Worm (Caenorhabditis elegans) whole organism, early embryonic: ENCODE measurements around the gene adbp-1.
"Not testable (repeated sequence)": the region's sequence is repeated elsewhere in the genome, so short reads cannot be mapped to it uniquely, and the experiment has no call there.

Experiments
- B0310.2 ChIP-seq: sonication (generic microtip); optimal IDR thresholded peaks from 2 replicates; lab custom pipeline; 2016; ENCODE audit warnings: mild to moderate bottlenecking, missing genetic modification characterization, missing compliant biosample characterization
- F13C5.2 ChIP-seq: sonication (generic microtip); optimal IDR thresholded peaks from 2 replicates; lab custom pipeline; 2017; ENCODE audit warnings: mild to moderate bottlenecking, missing genetic modification characterization, inconsistent platforms, missing compliant biosample characterization
- aly-1 ChIP-seq: sonication (generic microtip); optimal IDR thresholded peaks from 2 replicates; lab custom pipeline; 2016; ENCODE audit warnings: missing genetic modification characterization, missing compliant biosample characterization
- ama-1 ChIP-seq: fragments of 150-350 bp; optimal IDR thresholded peaks from 2 replicates; lab custom pipeline; 2014
- ceh-13 ChIP-seq: fragments of 200-800 bp; sonication (Bioruptor generic); optimal IDR thresholded peaks from 2 replicates; lab custom pipeline; 2018; ENCODE audit warnings: mild to moderate bottlenecking, missing genetic modification characterization, missing compliant biosample characterization
- ceh-36 ChIP-seq: sonication (generic microtip); optimal IDR thresholded peaks from 2 replicates; lab custom pipeline; 2016; ENCODE audit warnings: missing genetic modification characterization, inconsistent platforms, missing compliant biosample characterization
- ets-7 ChIP-seq: sonication (generic microtip); optimal IDR thresholded peaks from 2 replicates; lab custom pipeline; 2016; ENCODE audit warnings: missing genotype, missing genetic modification characterization, missing compliant biosample characterization
- flt-1 ChIP-seq: fragments of 200-800 bp; sonication (Bioruptor generic); IDR thresholded peaks from 2 replicates; pipeline ENCODE4 v1.3.6; 2022; ENCODE audit warnings: missing genetic modification characterization, missing compliant biosample characterization
- hmbx-1 ChIP-seq: sonication (generic microtip); optimal IDR thresholded peaks from 2 replicates; lab custom pipeline; 2016; ENCODE audit warnings: mild to moderate bottlenecking, missing genetic modification characterization, missing compliant biosample characterization
- hmg-4 ChIP-seq: fragments of 200-800 bp; sonication (Bioruptor generic); optimal IDR thresholded peaks from 2 replicates; lab custom pipeline; 2018; ENCODE audit warnings: mild to moderate bottlenecking, missing genetic modification characterization, missing compliant biosample characterization
- hnd-1 ChIP-seq: sonication (generic microtip); optimal IDR thresholded peaks from 2 replicates; lab custom pipeline; 2016; ENCODE audit warnings: missing genetic modification characterization, missing compliant biosample characterization
- pes-1 ChIP-seq: fragments of 200-800 bp; sonication (Bioruptor generic); IDR thresholded peaks from 2 replicates; pipeline ENCODE4 v1.3.6; 2022; ENCODE audit warnings: missing genetic modification reagents, missing genetic modification characterization, missing compliant biosample characterization
- scrt-1 ChIP-seq: fragments of 200-800 bp; sonication (Bioruptor generic); IDR thresholded peaks from 2 replicates; pipeline ENCODE4 v1.3.6; 2022; ENCODE audit warnings: missing genetic modification characterization, missing compliant biosample characterization
- sea-1 ChIP-seq: fragments of 200-800 bp; sonication (Bioruptor generic); conservative IDR thresholded peaks from 2 replicates; pipeline ENCODE4 v1.3.6; 2022; ENCODE audit warnings: missing genetic modification characterization, missing compliant biosample characterization
- tbx-11 ChIP-seq: fragments of 200-800 bp; sonication (Bioruptor generic); IDR thresholded peaks from 2 replicates; pipeline ENCODE4 v1.3.6; 2022; ENCODE audit warnings: missing genetic modification characterization, missing compliant biosample characterization
- tbx-37 ChIP-seq: fragments of 200-800 bp; sonication (Bioruptor generic); conservative IDR thresholded peaks from 2 replicates; pipeline ENCODE4 v1.3.6; 2022; ENCODE audit warnings: missing genetic modification reagents, missing genetic modification characterization, missing compliant biosample characterization
- tra-4 ChIP-seq: sonication (generic microtip); optimal IDR thresholded peaks from 2 replicates; lab custom pipeline; 2017; ENCODE audit warnings: missing genetic modification characterization, missing compliant biosample characterization

adbp-1 gene

DNA sequence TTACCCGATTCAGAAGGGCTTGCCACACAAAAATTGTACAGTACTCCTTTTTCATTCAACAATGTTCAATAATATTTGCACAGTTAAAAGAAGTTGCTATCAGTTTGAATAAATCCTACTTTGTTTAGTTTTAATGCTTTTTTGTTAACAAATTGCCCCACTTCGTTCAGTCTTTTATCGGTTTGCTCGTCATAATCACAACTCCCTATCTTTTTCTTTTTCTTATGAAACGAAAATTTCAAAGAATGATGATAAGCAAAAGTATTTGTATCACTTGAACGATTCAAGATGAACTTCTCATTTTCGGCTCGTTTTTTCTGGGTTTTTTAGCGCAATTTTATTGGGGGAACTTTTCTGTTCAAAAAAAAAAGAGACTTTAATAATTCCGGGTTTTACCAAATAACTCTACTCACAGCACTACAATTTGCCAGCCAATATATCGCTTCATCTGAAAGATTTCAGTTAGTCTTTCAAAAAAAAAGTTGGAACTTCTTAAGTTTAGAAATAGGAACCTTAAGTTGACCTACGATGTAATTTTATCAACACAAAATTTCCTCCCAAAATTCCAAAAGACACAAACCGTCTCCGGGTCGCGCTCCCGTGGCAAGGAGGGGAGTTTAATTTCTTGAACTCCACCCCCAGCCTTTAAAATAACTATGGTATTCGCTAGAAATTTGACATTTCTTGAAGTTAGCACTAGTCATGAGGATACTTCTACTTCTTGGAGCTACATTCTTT lies 19.2 kb upstream of the adbp-1 start, which contains the start of gene C05D12.3:
TSS of gene C05D12.3 (plus strand) at position 688 of the 738 bp plus-strand sequence.
- TF ChIP-seq scrt-1 (GFP tag; lab: Robert Waterston, UW) (no peak), sea-1 (no peak), F13C5.2 (tag; lab: Kevin White, UChicago) (no peak), ceh-36 (no peak), tbx-37 (GFP tag; lab: Robert Waterston, UW) (no peak), B0310.2 (tag; lab: Kevin White, UChicago) (no peak), pes-1 (no peak), hmg-4 (no peak), tbx-11 (no peak), flt-1 (GFP tag; lab: Robert Waterston, UW) (no peak)

DNA sequence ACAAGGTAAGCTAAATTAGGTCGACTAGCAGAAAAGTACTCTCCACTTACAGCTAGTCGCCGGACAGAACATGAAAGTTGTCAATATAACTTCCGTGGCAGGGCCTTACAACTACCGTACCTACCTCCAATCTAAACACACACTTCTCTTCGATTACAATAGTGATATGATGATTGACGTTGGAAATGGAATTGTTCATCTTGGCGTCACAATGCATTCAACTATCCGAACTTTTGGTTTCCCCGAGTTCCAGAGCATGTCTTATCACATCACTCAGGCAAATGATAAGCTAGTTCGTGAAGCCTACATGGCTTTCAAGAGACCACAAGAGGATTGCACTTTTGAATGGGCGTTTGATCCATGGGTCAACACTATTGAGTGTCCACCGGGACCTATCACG lies 16.6 kb upstream of the adbp-1 start:
- TF ChIP-seq scrt-1 (GFP tag; lab: Robert Waterston, UW): no peak
- no peak for TF ChIP-seq hmbx-1 (tag; lab: Kevin White, UChicago)
- TF ChIP-seq ama-1: no peak
- no peak for TF ChIP-seq aly-1
- no peak for TF ChIP-seq pes-1
- TF ChIP-seq hnd-1: no peak
- TF ChIP-seq F13C5.2 (tag; lab: Kevin White, UChicago): no peak

DNA sequence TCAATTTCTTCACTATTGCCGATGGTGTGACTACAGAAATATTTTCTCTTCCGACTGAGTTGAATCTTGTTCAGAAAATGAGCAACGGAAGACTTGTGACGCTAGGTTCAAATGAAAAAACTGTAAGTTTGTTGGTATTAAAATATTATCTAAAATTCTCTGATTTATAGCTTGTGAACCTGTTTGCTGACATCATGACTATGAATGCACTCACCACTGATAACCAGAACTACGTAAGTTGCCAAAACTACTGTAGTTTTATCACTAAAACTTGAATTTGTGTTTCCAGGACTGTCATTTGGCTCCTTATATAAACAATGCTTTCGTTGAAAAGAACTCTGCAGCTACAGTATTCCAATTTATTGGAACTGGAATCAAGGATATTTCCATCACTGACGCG lies 15.4 kb upstream of the adbp-1 start:
- no peak for TF ChIP-seq F13C5.2 (tag; lab: Kevin White, UChicago)
- TF ChIP-seq ets-7 (tag; lab: Kevin White, UChicago): no peak
- TF ChIP-seq B0310.2 (tag; lab: Kevin White, UChicago): no peak
- TF ChIP-seq hmg-4: no peak
- no peak for TF ChIP-seq hmbx-1 (tag; lab: Kevin White, UChicago)
- TF ChIP-seq scrt-1 (GFP tag; lab: Robert Waterston, UW): no peak
- TF ChIP-seq flt-1 (GFP tag; lab: Robert Waterston, UW): no peak
- TF ChIP-seq tbx-11: no peak
- TF ChIP-seq ceh-36: no peak
- TF ChIP-seq pes-1: no peak
- no peak for TF ChIP-seq ama-1
- TF ChIP-seq hnd-1: no peak
- no peak for TF ChIP-seq tra-4 (tag; lab: Kevin White, UChicago)
- TF ChIP-seq sea-1: no peak
- TF ChIP-seq ceh-13: no peak
- TF ChIP-seq aly-1: no peak
- TF ChIP-seq tbx-37 (GFP tag; lab: Robert Waterston, UW): no peak

DNA sequence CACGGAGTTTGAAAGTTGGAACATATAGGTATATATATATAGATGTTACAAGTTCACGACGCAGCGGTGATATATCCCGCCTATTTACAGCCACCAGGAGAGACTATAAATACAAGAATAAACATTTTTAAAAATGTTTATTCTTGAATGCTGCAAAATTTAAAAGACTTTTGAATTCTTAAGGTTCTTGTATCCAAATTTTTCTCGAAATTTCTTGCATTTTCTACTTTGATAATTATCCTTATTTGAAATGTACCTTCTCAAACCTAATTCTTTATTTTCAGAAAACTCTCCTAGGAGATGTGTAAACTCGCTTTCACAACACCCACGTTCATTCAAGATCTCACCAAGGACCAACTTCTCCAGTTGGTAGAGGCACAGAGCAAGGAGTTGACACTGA lies 12.4 kb upstream of the adbp-1 start, which contains the start of gene C05D12.4:
TSS of gene C05D12.4 (plus strand) at position 301 of the 400 bp plus-strand sequence.
- TF ChIP-seq flt-1 (GFP tag; lab: Robert Waterston, UW): no peak
- no peak for TF ChIP-seq hnd-1
- TF ChIP-seq hmg-4: no peak
- no peak for TF ChIP-seq tra-4 (tag; lab: Kevin White, UChicago)
- no peak for TF ChIP-seq tbx-37 (GFP tag; lab: Robert Waterston, UW)
- TF ChIP-seq hmbx-1 (tag; lab: Kevin White, UChicago): no peak
- no peak for TF ChIP-seq aly-1
- TF ChIP-seq ceh-13: no peak
- TF ChIP-seq F13C5.2 (tag; lab: Kevin White, UChicago): no peak
- no peak for TF ChIP-seq tbx-11
- TF ChIP-seq B0310.2 (tag; lab: Kevin White, UChicago): no peak
- no peak for TF ChIP-seq ets-7 (tag; lab: Kevin White, UChicago)

DNA sequence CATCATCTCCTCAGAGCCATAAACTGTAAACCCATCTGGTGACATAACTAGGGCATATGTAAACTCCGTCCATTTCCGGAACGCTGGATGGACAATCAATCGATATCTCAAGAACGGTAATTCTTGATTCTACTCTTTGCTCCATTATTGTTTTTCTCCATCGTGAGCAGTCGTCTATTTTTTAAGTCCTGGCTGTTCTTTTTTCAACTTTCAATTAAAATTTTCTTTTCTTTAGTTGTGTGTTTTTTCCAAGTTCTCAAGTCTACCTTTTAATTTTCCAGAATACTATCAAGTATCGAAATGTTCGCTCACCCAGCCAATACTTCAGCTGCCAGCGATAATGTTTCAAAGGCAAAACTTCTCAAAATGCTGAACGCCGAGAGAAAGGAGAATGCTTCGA lies 10.0 kb upstream of the adbp-1 start, which contains the start of gene C05D12.5:
TSS of gene C05D12.5 (plus strand) at position 301 of the 400 bp plus-strand sequence.
- no peak for TF ChIP-seq hmbx-1 (tag; lab: Kevin White, UChicago)
- no peak for TF ChIP-seq scrt-1 (GFP tag; lab: Robert Waterston, UW)
- no peak for TF ChIP-seq ama-1
- TF ChIP-seq B0310.2 (tag; lab: Kevin White, UChicago): no peak

DNA sequence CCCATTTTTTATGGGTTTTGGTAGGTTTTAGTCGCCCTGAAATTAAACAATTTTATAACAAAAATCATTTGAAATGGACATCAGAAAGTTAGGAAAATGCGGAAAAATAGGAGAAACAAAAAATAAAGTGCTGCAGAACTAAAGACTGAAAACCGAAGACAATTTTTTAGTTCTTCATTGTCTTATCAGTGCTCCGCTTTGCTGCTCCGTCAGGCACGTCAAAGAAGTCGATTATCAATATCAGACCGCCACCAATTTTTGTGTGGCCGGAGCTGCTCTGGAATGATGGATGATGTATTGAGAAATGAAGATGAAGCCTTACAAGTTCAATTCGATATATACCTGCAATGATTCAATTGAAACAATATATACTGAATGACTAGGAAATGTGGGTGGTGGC lies 5.5 kb upstream of the adbp-1 start, which contains the start of gene vha-6:
TSS of gene vha-6 (minus strand) at position 36 of the 400 bp plus-strand sequence.
- no peak for TF ChIP-seq hmg-4
- TF ChIP-seq F13C5.2 (tag; lab: Kevin White, UChicago): no peak
- no peak for TF ChIP-seq hmbx-1 (tag; lab: Kevin White, UChicago)
- TF ChIP-seq pes-1: no peak
- no peak for TF ChIP-seq ama-1
- TF ChIP-seq tra-4 (tag; lab: Kevin White, UChicago): no peak
- TF ChIP-seq ets-7 (tag; lab: Kevin White, UChicago): no peak
- TF ChIP-seq tbx-11: no peak
- no peak for TF ChIP-seq aly-1
- TF ChIP-seq sea-1: no peak
- no peak for TF ChIP-seq ceh-13
- TF ChIP-seq ceh-36: no peak
- no peak for TF ChIP-seq scrt-1 (GFP tag; lab: Robert Waterston, UW)
- no peak for TF ChIP-seq hnd-1
- no peak for TF ChIP-seq B0310.2 (tag; lab: Kevin White, UChicago)
- TF ChIP-seq flt-1 (GFP tag; lab: Robert Waterston, UW): no peak
- TF ChIP-seq tbx-37 (GFP tag; lab: Robert Waterston, UW): no peak

DNA sequence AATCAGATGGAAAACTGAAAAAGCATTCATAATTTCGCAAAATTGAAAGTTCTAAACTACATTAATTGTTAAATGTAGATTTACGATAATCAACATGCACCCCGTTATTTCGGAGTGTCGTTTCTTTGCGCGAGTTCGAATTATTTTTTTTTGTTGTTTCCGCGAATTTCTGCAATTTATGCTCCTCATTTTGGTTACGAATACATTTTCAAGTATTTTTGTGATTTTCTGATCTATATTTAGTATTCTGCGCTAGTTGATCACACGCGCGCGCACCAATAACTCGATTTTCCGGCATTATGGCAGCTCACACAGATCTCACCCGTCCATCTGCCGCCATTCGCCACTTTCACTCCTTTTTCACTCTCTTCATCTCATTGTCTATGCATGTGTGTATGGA lies 3.7 kb upstream of the adbp-1 start, which contains the start of gene VW02B12L.2:
TSS of gene VW02B12L.2 (minus strand) at position 65 of the 400 bp plus-strand sequence.
- TF ChIP-seq ceh-36 (no peak), hmg-4 (peak; percentile 21), tra-4 (tag; lab: Kevin White, UChicago) (no peak)

DNA sequence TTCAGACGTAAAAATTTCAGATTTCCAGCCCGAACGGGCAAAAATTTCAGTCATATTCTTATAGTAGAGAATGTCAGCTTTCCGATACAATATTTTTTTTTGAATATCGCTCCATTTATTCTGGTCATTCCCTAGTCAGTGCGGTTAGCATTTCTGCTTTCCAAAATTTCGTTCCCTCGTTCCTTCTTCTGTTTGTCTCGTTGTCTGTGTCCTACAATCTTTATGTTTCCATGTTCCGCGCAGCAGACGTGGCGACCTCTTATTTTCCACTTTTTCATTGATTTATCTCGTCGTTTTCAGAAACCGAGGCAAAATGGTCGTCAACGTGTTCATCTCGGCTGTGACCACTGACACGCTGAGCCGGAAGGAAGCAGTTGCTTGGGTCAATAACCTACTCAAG lies 1.5 kb upstream of the adbp-1 start, which contains the start of gene ebp-2:
TSS of gene ebp-2 (plus strand) at position 301 of the 400 bp plus-strand sequence.
- not testable (repeated sequence) for TF ChIP-seq ceh-36, pes-1, hmg-4
